Fruit fly (Drosophila melanogaster) whole organism, embryonic: ENCODE results near the gene CG32299.
A peak's percentile ranks its signal among the peaks of the same experiment; 100 is the strongest.

Experiments used
- Awh ChIP-seq: fragments of 200-800 bp; sonication (Bioruptor generic); IDR thresholded peaks from 2 replicates; pipeline ENCODE4, ENCODE4 v1.3.6; 2022; ENCODE audit warnings: missing biosample characterization, missing genetic modification characterization
- BtbVII ChIP-seq: fragments of 200-800 bp; sonication (Bioruptor generic); optimal IDR thresholded peaks from 3 replicates; lab custom pipeline; 2017; ENCODE audit warnings: missing biosample characterization, mild to moderate bottlenecking, missing genetic modification characterization
- C15 ChIP-seq: fragments of 200-800 bp; sonication (Bioruptor generic); IDR thresholded peaks from 3 replicates; pipeline ENCODE4 v1.3.6; 2022; ENCODE audit warnings: missing biosample characterization, missing genetic modification characterization
- CG10274 ChIP-seq: fragments of 200-800 bp; sonication (Bioruptor generic); optimal IDR thresholded peaks from 3 replicates; lab custom pipeline; 2017; ENCODE audit warnings: missing biosample characterization, mild to moderate bottlenecking, missing genetic modification characterization
- CG11085 ChIP-seq: fragments of 200-800 bp; sonication (Bioruptor generic); IDR thresholded peaks from 2 replicates; pipeline ENCODE4 v1.3.6; 2022; ENCODE audit warnings: missing biosample characterization, missing genetic modification characterization
- CG11247 ChIP-seq: fragments of 200-800 bp; sonication (Bioruptor generic); IDR thresholded peaks from 2 replicates; pipeline ENCODE4 v1.3.6; 2022; ENCODE audit warnings: missing biosample characterization, missing genetic modification characterization
- CG11696 ChIP-seq: fragments of 200-800 bp; sonication (Bioruptor generic); IDR thresholded peaks from 2 replicates; pipeline ENCODE4 v1.3.6; 2022; ENCODE audit warnings: missing biosample characterization, missing genetic modification characterization
- CG13894 ChIP-seq: fragments of 200-800 bp; sonication (Bioruptor generic); optimal IDR thresholded peaks from 3 replicates; lab custom pipeline; 2018; ENCODE audit warnings: missing biosample characterization, mild to moderate bottlenecking, missing genetic modification characterization, moderate library complexity
- CG16815 ChIP-seq: fragments of 200-800 bp; sonication (Bioruptor generic); optimal IDR thresholded peaks from 3 replicates; lab custom pipeline; 2017; ENCODE audit warnings: missing biosample characterization, mild to moderate bottlenecking, missing genetic modification characterization
- CG17328 ChIP-seq: fragments of 200-800 bp; sonication (Bioruptor generic); IDR thresholded peaks from 2 replicates; pipeline ENCODE4 v1.3.6; 2022; ENCODE audit warnings: missing biosample characterization, missing genetic modification characterization
- CG1792 ChIP-seq: fragments of 200-800 bp; sonication (Bioruptor generic); optimal IDR thresholded peaks from 2 replicates; lab custom pipeline; 2016; ENCODE audit warnings: missing biosample characterization, missing genetic modification characterization
- CG3065 ChIP-seq: fragments of 200-800 bp; sonication (Bioruptor generic); optimal IDR thresholded peaks from 2 replicates; lab custom pipeline; 2016; ENCODE audit warnings: missing biosample characterization, missing genetic modification characterization
- CG3407 ChIP-seq: fragments of 200-800 bp; sonication (Bioruptor generic); optimal IDR thresholded peaks from 2 replicates; lab custom pipeline; 2018; ENCODE audit warnings: missing biosample characterization, mild to moderate bottlenecking, missing genetic modification characterization
- CG4360 ChIP-seq: fragments of 200-800 bp; sonication (Bioruptor generic); IDR thresholded peaks from 2 replicates; pipeline ENCODE4 v1.3.6; 2022; ENCODE audit warnings: missing biosample characterization, missing genetic modification characterization
- CG4707 ChIP-seq: fragments of 200-800 bp; sonication (Bioruptor generic); optimal IDR thresholded peaks from 2 replicates; lab custom pipeline; 2018; ENCODE audit warnings: missing biosample characterization, mild to moderate bottlenecking, missing genetic modification characterization, moderate library complexity
- CG4820 ChIP-seq: fragments of 200-800 bp; sonication (Bioruptor generic); optimal IDR thresholded peaks from 3 replicates; lab custom pipeline; 2016; ENCODE audit warnings: missing biosample characterization, missing genetic modification characterization
- CG6813 ChIP-seq: fragments of 200-800 bp; sonication (Bioruptor generic); optimal IDR thresholded peaks from 2 replicates; lab custom pipeline; 2017; ENCODE audit warnings: missing biosample characterization, missing genetic modification characterization, mild to moderate bottlenecking, moderate library complexity, missing genetic modification reagents
- CG6854 ChIP-seq: fragments of 200-800 bp; sonication (Bioruptor generic); optimal IDR thresholded peaks from 3 replicates; lab custom pipeline; 2017; ENCODE audit warnings: missing biosample characterization, mild to moderate bottlenecking, missing genetic modification characterization
- CG7556 ChIP-seq: fragments of 200-800 bp; sonication (Bioruptor generic); optimal IDR thresholded peaks from 2 replicates; lab custom pipeline; 2017; ENCODE audit warnings: missing biosample characterization, mild to moderate bottlenecking, missing genetic modification characterization
- CG9727 ChIP-seq: fragments of 200-800 bp; sonication (Bioruptor generic); optimal IDR thresholded peaks from 3 replicates; lab custom pipeline; 2017; ENCODE audit warnings: missing biosample characterization, mild to moderate bottlenecking, missing genetic modification characterization
- Doc2 ChIP-seq: fragments of 200-800 bp; sonication (Bioruptor generic); IDR thresholded peaks from 2 replicates; pipeline ENCODE4 v1.3.6; 2022; ENCODE audit warnings: missing biosample characterization, missing genetic modification characterization
- Doc3 ChIP-seq: fragments of 200-800 bp; sonication (Bioruptor generic); IDR thresholded peaks from 3 replicates; pipeline ENCODE4 v1.3.6; 2022; ENCODE audit warnings: missing biosample characterization, missing genetic modification characterization; ENCODE audit not compliant: partially characterized antibody
- Drgx ChIP-seq: fragments of 200-800 bp; sonication (Bioruptor generic); IDR thresholded peaks from 2 replicates; pipeline ENCODE4 v1.3.6; 2022; ENCODE audit warnings: missing biosample characterization, missing genetic modification characterization
- Ets65A ChIP-seq: fragments of 200-800 bp; sonication (Bioruptor generic); peaks from one replicate; lab custom pipeline; 2016; ENCODE audit warnings: missing biosample characterization, missing genetic modification characterization
- HmgZ ChIP-seq: fragments of 200-800 bp; sonication (Bioruptor generic); optimal IDR thresholded peaks from 2 replicates; lab custom pipeline; 2018; ENCODE audit warnings: missing biosample characterization, mild to moderate bottlenecking, missing genetic modification characterization
- Hr78 ChIP-seq, 2 experiments: fragments of 200-800 bp in 1 of 2; fragments of >200 bp in 1 of 2; sonication (Bioruptor generic) in 1 of 2; optimal IDR thresholded peaks; 2 replicates each; lab custom pipeline; 2017 to 2019; ENCODE audit warnings: missing biosample characterization in 2 of 2, missing genetic modification characterization in 2 of 2, mild to moderate bottlenecking in 1 of 2, moderate library complexity in 1 of 2
- Kr ChIP-seq: fragments of 200-800 bp; sonication (Bioruptor generic); optimal IDR thresholded peaks from 2 replicates; lab custom pipeline; 2017; ENCODE audit warnings: missing biosample characterization, mild to moderate bottlenecking, missing genetic modification characterization
- Myb ChIP-seq: fragments of 200-800 bp; sonication (Bioruptor generic); optimal IDR thresholded peaks from 2 replicates; lab custom pipeline; 2016; ENCODE audit warnings: missing biosample characterization, missing genetic modification characterization
- NK7.1 ChIP-seq: fragments of 200-800 bp; sonication (Bioruptor generic); optimal IDR thresholded peaks from 3 replicates; lab custom pipeline; 2016; ENCODE audit warnings: missing biosample characterization, missing genetic modification characterization
- Pdp1 ChIP-seq, 2 experiments: fragments of 200-800 bp; sonication (Bioruptor generic); optimal IDR thresholded peaks; 3 replicates each; lab custom pipeline; 2016; ENCODE audit warnings: missing biosample characterization in 2 of 2, missing genetic modification characterization in 2 of 2, mild to moderate bottlenecking in 1 of 2, moderate library complexity in 1 of 2
- Spps ChIP-seq: fragments of 200-800 bp; sonication (Bioruptor generic); optimal IDR thresholded peaks from 2 replicates; lab custom pipeline; 2018; ENCODE audit warnings: missing biosample characterization, mild to moderate bottlenecking, missing genetic modification characterization
- Trl ChIP-seq, 3 experiments: fragments of >200 bp in 2 of 3; fragments of 200-800 bp in 1 of 3; sonication (Bioruptor generic) in 1 of 3; optimal IDR thresholded peaks; 2 replicates in 1 of 3; 3 replicates in 2 of 3; lab custom pipeline; 2016 to 2017; ENCODE audit warnings: missing biosample characterization in 1 of 3, missing genetic modification characterization in 1 of 3
- ara ChIP-seq: fragments of 200-800 bp; sonication (Bioruptor generic); IDR thresholded peaks from 2 replicates; pipeline ENCODE4 v1.3.6; 2022; ENCODE audit warnings: missing biosample characterization, missing genetic modification characterization
- chinmo ChIP-seq: fragments of 200-800 bp; sonication (Bioruptor generic); IDR thresholded peaks from 4 replicates; pipeline ENCODE4 v1.3.6; 2022; ENCODE audit warnings: missing biosample characterization, missing genetic modification characterization; ENCODE audit not compliant: partially characterized antibody
- crol ChIP-seq: fragments of 200-800 bp; sonication (Bioruptor generic); IDR thresholded peaks from 2 replicates; pipeline ENCODE4 v1.3.6; 2022; ENCODE audit warnings: missing biosample characterization, missing genetic modification characterization
- gem ChIP-seq: fragments of 200-800 bp; sonication (Bioruptor generic); optimal IDR thresholded peaks from 2 replicates; lab custom pipeline; 2019; ENCODE audit warnings: missing biosample characterization, mild to moderate bottlenecking, missing genetic modification characterization, moderate library complexity
- ham ChIP-seq: fragments of 200-800 bp; sonication (Bioruptor generic); IDR thresholded peaks from 2 replicates; pipeline ENCODE4 v1.3.6; 2022; ENCODE audit warnings: missing biosample characterization, missing genetic modification characterization
- kah ChIP-seq: fragments of 200-800 bp; sonication (Bioruptor generic); optimal IDR thresholded peaks from 2 replicates; lab custom pipeline; 2018; ENCODE audit warnings: missing biosample characterization, mild to moderate bottlenecking, missing genetic modification characterization
- mam ChIP-seq: fragments of 200-800 bp; sonication (Bioruptor generic); optimal IDR thresholded peaks from 3 replicates; lab custom pipeline; 2016; ENCODE audit warnings: missing biosample characterization, missing genetic modification characterization
- mld ChIP-seq: fragments of 200-800 bp; sonication (Bioruptor generic); IDR thresholded peaks from 3 replicates; pipeline ENCODE4 v1.3.6; 2022; ENCODE audit warnings: missing biosample characterization, missing genetic modification characterization; ENCODE audit not compliant: partially characterized antibody
- nerfin-2 ChIP-seq: fragments of 200-800 bp; sonication (Bioruptor generic); IDR thresholded peaks from 2 replicates; pipeline ENCODE4 v1.3.6; 2022; ENCODE audit warnings: missing biosample characterization, missing genetic modification characterization; ENCODE audit not compliant: partially characterized antibody
- nom ChIP-seq: fragments of 200-800 bp; sonication (Bioruptor generic); optimal IDR thresholded peaks from 2 replicates; lab custom pipeline; 2017; ENCODE audit warnings: missing biosample characterization, missing genetic modification characterization, mild to moderate bottlenecking, moderate library complexity, missing genetic modification reagents
- prd ChIP-seq, 3 experiments: fragments of >200 bp in 2 of 3; fragments of 200-800 bp in 1 of 3; sonication (Bioruptor generic) in 1 of 3; optimal IDR thresholded peaks in 2 of 3; IDR thresholded peaks in 1 of 3; 2 replicates in 2 of 3; 3 replicates in 1 of 3; pipeline versions ENCODE4 v1.3.6 to Lab custom; 2017 to 2022; ENCODE audit warnings: missing biosample characterization in 1 of 3, missing genetic modification characterization in 1 of 3
- sim ChIP-seq: fragments of 200-800 bp; sonication (Bioruptor generic); IDR thresholded peaks from 2 replicates; pipeline ENCODE4 v1.3.6; 2022; ENCODE audit warnings: missing biosample characterization, missing genetic modification characterization
- slbo ChIP-seq: fragments of 200-800 bp; sonication (Bioruptor generic); IDR thresholded peaks from 2 replicates; pipeline ENCODE4 v1.3.6; 2022; ENCODE audit warnings: missing biosample characterization, missing genetic modification characterization
- sob ChIP-seq: fragments of 200-800 bp; sonication (Bioruptor generic); IDR thresholded peaks from 2 replicates; pipeline ENCODE4 v1.3.6; 2022; ENCODE audit warnings: missing biosample characterization, missing genetic modification characterization
- twi ChIP-seq: fragments of 200-800 bp; optimal IDR thresholded peaks from 2 replicates; lab custom pipeline; 2019; ENCODE audit warnings: missing biosample characterization, mild to moderate bottlenecking, missing genetic modification characterization, moderate library complexity

The CG32299 gene

dm6 chr3L:2427151-2427550 is 36.4 kb upstream of the CG32299 start:
- TF ChIP-seq Hr78 (GFP tag; optimal IDR thresholded peaks at IDR 0.05; lab: Kevin White, UChicago) = peak in 1 of 2 experiments; percentile 83
- TF ChIP-seq CG9727 (GFP tag; lab: Kevin White, UChicago) = no peak
- no peak for TF ChIP-seq CG3065
- TF ChIP-seq chinmo (GFP tag; lab: Robert Waterston, UW) = 0 out of 4 replicates have a peak, but pooled peaks have one; percentile 34
- TF ChIP-seq Trl (optimal IDR thresholded peaks at IDR 0.05; lab: Kevin White, UChicago) = peak; percentile 20 to 54
- no peak for TF ChIP-seq Trl (GFP tag; optimal IDR thresholded peaks at IDR 0.05; lab: Kevin White, UChicago)

- TF ChIP-seq CG17328 (GFP tag; lab: Robert Waterston, UW) (no peak), NK7.1 (no peak), CG13894 (tag; lab: Kevin White, UChicago) (no peak), CG7556 (GFP tag; lab: Kevin White, UChicago) (no peak), Myb (GFP tag; lab: Kevin White, UChicago) (no peak), nom (peak; percentile 50), prd (optimal IDR thresholded peaks at IDR 0.05; lab: Kevin White, UChicago) (no peak), prd (GFP tag; IDR thresholded peaks at IDR 0.05; lab: Robert Waterston, UW) (no peak), Pdp1 (GFP tag; optimal IDR thresholded peaks at IDR 0.05; lab: Kevin White, UChicago) (peak in 1 of 2 experiments; percentile 42), chinmo (GFP tag; lab: Robert Waterston, UW) (0 out of 4 replicates have a peak, but pooled peaks have one; percentile 3), slbo (no peak), CG1792 (GFP tag; lab: Kevin White, UChicago) (no peak), CG6854 (no peak), CG6813 (GFP tag; lab: Kevin White, UChicago) (no peak), nerfin-2 (GFP tag; lab: Robert Waterston, UW) (0 out of 2 replicates have a peak, but pooled peaks have one; percentile 9), mld (no peak), CG11247 (GFP tag; lab: Robert Waterston, UW) (no peak), twi (tag; lab: Kevin White, UChicago) (no peak), Kr (GFP tag; lab: Kevin White, UChicago) (no peak), Ets65A (GFP tag; lab: Kevin White, UChicago) (peak; percentile 26), CG4707 (GFP tag; lab: Kevin White, UChicago) (no peak), ham (GFP tag; lab: Robert Waterston, UW) (no peak), gem (tag; lab: Kevin White, UChicago) (peak; percentile 9), Awh (GFP tag; lab: Robert Waterston, UW) (0 out of 2 replicates have a peak, but pooled peaks have one; percentile 11), CG11085 (no peak), mam (GFP tag; lab: Kevin White, UChicago) (no peak), sob (GFP tag; lab: Robert Waterston, UW) (0 out of 2 replicates have a peak, but pooled peaks have one; percentile 9), Spps (tag; lab: Kevin White, UChicago) (no peak), Doc2 (GFP tag; lab: Robert Waterston, UW) (no peak), crol (GFP tag; lab: Robert Waterston, UW) (peak; percentile 53), CG4360 (no peak), Doc3 (GFP tag; lab: Robert Waterston, UW) (no peak), CG3407 (no peak), BtbVII (GFP tag; lab: Kevin White, UChicago) (no peak), HmgZ (tag; lab: Kevin White, UChicago) (no peak), CG16815 (GFP tag; lab: Kevin White, UChicago) (no peak), ara (GFP tag; lab: Robert Waterston, UW) (peak; percentile 30; the same call in 1 of the 2 replicates), CG10274 (GFP tag; lab: Kevin White, UChicago) (no peak), kah (GFP tag; lab: Kevin White, UChicago) (no peak), CG4820 (no peak), sim (GFP tag; lab: Robert Waterston, UW) (no peak), Drgx (GFP tag; lab: Robert Waterston, UW) (no peak), C15 (GFP tag; lab: Robert Waterston, UW) (no peak), CG11696 (GFP tag; lab: Robert Waterston, UW) (0 out of 2 replicates have a peak, but pooled peaks have one; percentile 27)
Observed at dm6 chr3L:2426407-2426951, 35.7 kb upstream of the CG32299 start.
